Worm (Caenorhabditis elegans) whole organism, mixed stage, embryonic: ENCODE data around the gene K08E4.2.

Experiments used
- elt-1 ChIP-seq: sonication (generic microtip); optimal IDR thresholded peaks from 2 replicates; lab custom pipeline; 2017; ENCODE audit warnings: missing genetic modification characterization, mild to moderate bottlenecking, missing compliant biosample characterization, antibody characterized with exemption, moderate library complexity, borderline replicate concordance; ENCODE audit not compliant: insufficient read depth
- ham-2 ChIP-seq: fragments of 200-800 bp; sonication (Bioruptor generic); optimal IDR thresholded peaks from 2 replicates; lab custom pipeline; 2018; ENCODE audit warnings: mild to moderate bottlenecking, missing genetic modification characterization, missing compliant biosample characterization
- mls-2 ChIP-seq: sonication (generic microtip); optimal IDR thresholded peaks from 2 replicates; lab custom pipeline; 2016; ENCODE audit warnings: mild to moderate bottlenecking, missing genetic modification characterization, moderate library complexity, missing compliant biosample characterization
- nhr-28 ChIP-seq: fragments of 150-350 bp; optimal IDR thresholded peaks from 2 replicates; lab custom pipeline; 2014; ENCODE audit warnings: missing biosample characterization, missing genetic modification characterization
- nhr-76 ChIP-seq: sonication (generic microtip); optimal IDR thresholded peaks from 2 replicates; lab custom pipeline; 2017; ENCODE audit warnings: missing biosample characterization, missing genetic modification characterization
- unc-62 ChIP-seq: fragments of 150-350 bp; optimal IDR thresholded peaks from 2 replicates; lab custom pipeline; 2014; ENCODE audit warnings: missing biosample characterization, missing genetic modification reagents, missing genetic modification characterization

DNA sequence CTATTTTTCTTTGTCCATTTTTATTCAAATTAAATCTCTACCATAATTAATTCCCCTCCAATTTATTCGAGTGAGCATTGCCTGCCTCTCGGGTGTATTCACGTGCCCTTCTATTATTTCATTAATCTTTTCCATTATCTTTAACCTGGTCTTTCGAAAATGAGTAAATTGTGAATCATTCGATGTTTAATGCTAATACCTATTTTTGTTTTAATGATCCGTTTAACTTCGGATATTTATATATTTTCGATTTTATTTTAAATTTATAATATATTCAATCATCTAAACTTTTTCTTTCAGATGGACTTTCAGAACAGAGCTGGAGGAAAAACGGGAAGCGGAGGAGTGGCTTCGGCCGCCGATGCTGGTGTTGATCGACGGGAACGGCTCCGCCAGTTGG is 27.7 kb upstream of the K08E4.2 start, which contains the start of gene repo-1:
- no peak for TF ChIP-seq unc-62 (GFP tag; lab: Kevin White, UChicago)
- no peak for TF ChIP-seq ham-2 (GFP tag; lab: Kevin White, UChicago)
- TF ChIP-seq nhr-28: no peak
- TF ChIP-seq nhr-76 (tag; lab: Kevin White, UChicago): no peak
- TF ChIP-seq elt-1 (tag; lab: Kevin White, UChicago): no peak
- TF ChIP-seq mls-2: no peak
